Fruit fly (Drosophila melanogaster) whole organism, prepupa: ENCODE data around the gene CG15625.

Experiments
- Blimp-1 ChIP-seq: fragments of 200-800 bp; sonication (Bioruptor generic); optimal IDR thresholded peaks from 3 replicates; lab custom pipeline; 2017; ENCODE audit warnings: missing biosample characterization, missing genetic modification characterization, mild to moderate bottlenecking, moderate library complexity, missing genetic modification reagents
- CG10631 ChIP-seq: fragments of 200-800 bp; sonication (Bioruptor generic); optimal IDR thresholded peaks from 2 replicates; lab custom pipeline; 2016; ENCODE audit warnings: missing biosample characterization, missing genetic modification characterization
- CG10669 ChIP-seq: fragments of 200-800 bp; sonication (Bioruptor generic); optimal IDR thresholded peaks from 3 replicates; lab custom pipeline; 2018; ENCODE audit warnings: missing biosample characterization, mild to moderate bottlenecking, missing genetic modification characterization, moderate library complexity
- CG11762 ChIP-seq: fragments of 200-800 bp; sonication (Bioruptor generic); optimal IDR thresholded peaks from 3 replicates; lab custom pipeline; 2016; ENCODE audit warnings: missing biosample characterization, missing genetic modification characterization; ENCODE audit not compliant: insufficient read depth
- CG11902 ChIP-seq: fragments of 200-800 bp; sonication (Bioruptor generic); optimal IDR thresholded peaks from 3 replicates; lab custom pipeline; 2016; ENCODE audit warnings: missing biosample characterization, missing genetic modification characterization
- CG15336 ChIP-seq: fragments of 200-800 bp; sonication (Bioruptor generic); IDR thresholded peaks from 2 replicates; pipeline ENCODE4 v1.3.6; 2022; ENCODE audit warnings: missing biosample characterization, missing genetic modification characterization
- CG1621 ChIP-seq: fragments of 200-800 bp; sonication (Bioruptor generic); optimal IDR thresholded peaks from 3 replicates; lab custom pipeline; 2018; ENCODE audit warnings: missing biosample characterization, mild to moderate bottlenecking, missing genetic modification characterization
- CG3032 ChIP-seq: fragments of 200-800 bp; optimal IDR thresholded peaks from 2 replicates; lab custom pipeline; 2019; ENCODE audit warnings: missing biosample characterization, mild to moderate bottlenecking, missing genetic modification characterization, moderate library complexity
- CG31627 ChIP-seq: fragments of 200-800 bp; sonication (Bioruptor generic); optimal IDR thresholded peaks from 3 replicates; lab custom pipeline; 2016; ENCODE audit warnings: missing biosample characterization, missing genetic modification characterization
- CG32006 ChIP-seq: fragments of 200-800 bp; sonication (Bioruptor generic); optimal IDR thresholded peaks from 3 replicates; lab custom pipeline; 2017; ENCODE audit warnings: missing biosample characterization, mild to moderate bottlenecking, missing genetic modification characterization
- CG34406 ChIP-seq: fragments of 200-800 bp; sonication (Bioruptor generic); optimal IDR thresholded peaks from 3 replicates; lab custom pipeline; 2016; ENCODE audit warnings: missing biosample characterization, missing genetic modification characterization
- CG3919 ChIP-seq: fragments of 200-800 bp; sonication (Bioruptor generic); optimal IDR thresholded peaks from 3 replicates; lab custom pipeline; 2016; ENCODE audit warnings: missing biosample characterization, missing genetic modification characterization
- CG6163 ChIP-seq: fragments of 200-800 bp; sonication (Bioruptor generic); IDR thresholded peaks from 3 replicates; pipeline ENCODE4 v1.3.6; 2022; ENCODE audit warnings: missing biosample characterization, missing genetic modification characterization
- CG6276 ChIP-seq: fragments of 200-800 bp; sonication (Bioruptor generic); optimal IDR thresholded peaks from 2 replicates; lab custom pipeline; 2017; ENCODE audit warnings: missing biosample characterization, mild to moderate bottlenecking, missing genetic modification characterization
- CG6792 ChIP-seq: fragments of 200-800 bp; sonication (Bioruptor generic); optimal IDR thresholded peaks from 3 replicates; lab custom pipeline; 2016; ENCODE audit warnings: missing biosample characterization, missing genetic modification characterization
- CG6808 ChIP-seq: fragments of 200-800 bp; sonication (Bioruptor generic); optimal IDR thresholded peaks from 3 replicates; lab custom pipeline; 2017; ENCODE audit warnings: missing biosample characterization, missing genetic modification characterization, mild to moderate bottlenecking, moderate library complexity, missing genetic modification reagents
- CG7368 ChIP-seq: fragments of 200-800 bp; sonication (Bioruptor generic); optimal IDR thresholded peaks from 3 replicates; lab custom pipeline; 2016; ENCODE audit warnings: missing biosample characterization, missing genetic modification characterization
- CG8119 ChIP-seq: fragments of 200-800 bp; sonication (Bioruptor generic); IDR thresholded peaks from 3 replicates; pipeline ENCODE4 v1.3.6; 2022; ENCODE audit warnings: missing biosample characterization, missing genetic modification characterization
- CG8319 ChIP-seq: fragments of 200-800 bp; sonication (Bioruptor generic); optimal IDR thresholded peaks from 3 replicates; lab custom pipeline; 2016; ENCODE audit warnings: missing biosample characterization, missing genetic modification characterization
- CG8632 ChIP-seq: fragments of 200-800 bp; sonication (Bioruptor generic); optimal IDR thresholded peaks from 3 replicates; lab custom pipeline; 2016; ENCODE audit warnings: missing biosample characterization, missing genetic modification characterization
- CG9139 ChIP-seq: fragments of 200-800 bp; sonication (Bioruptor generic); optimal IDR thresholded peaks from 3 replicates; lab custom pipeline; 2017; ENCODE audit warnings: missing biosample characterization, mild to moderate bottlenecking, missing genetic modification characterization
- Eip78C ChIP-seq: fragments of 200-800 bp; sonication (Bioruptor generic); peaks from one replicate; lab custom pipeline; 2016; ENCODE audit warnings: missing biosample characterization, missing genetic modification characterization
- Eip93F ChIP-seq: fragments of 200-800 bp; sonication (Bioruptor generic); optimal IDR thresholded peaks from 2 replicates; lab custom pipeline; 2016; ENCODE audit warnings: missing biosample characterization, mild to moderate bottlenecking, missing genetic modification characterization
- Ets96B ChIP-seq: fragments of 200-800 bp; optimal IDR thresholded peaks from 2 replicates; lab custom pipeline; 2019; ENCODE audit warnings: missing biosample characterization, mild to moderate bottlenecking, missing genetic modification characterization, moderate library complexity
- Gug ChIP-seq: fragments of 200-800 bp; sonication (Bioruptor generic); IDR thresholded peaks from 2 replicates; pipeline ENCODE4 v1.3.6; 2022; ENCODE audit warnings: missing biosample characterization, missing genetic modification characterization
- Hr38 ChIP-seq: sonication (Bioruptor generic); optimal IDR thresholded peaks from 2 replicates; lab custom pipeline; 2016; ENCODE audit warnings: missing biosample characterization, missing genetic modification characterization
- Hr39 ChIP-seq: fragments of 200-800 bp; sonication (Bioruptor generic); optimal IDR thresholded peaks from 2 replicates; lab custom pipeline; 2016; ENCODE audit warnings: missing biosample characterization, missing genetic modification characterization
- Hr4 ChIP-seq: fragments of 200-800 bp; sonication (Bioruptor generic); optimal IDR thresholded peaks from 3 replicates; lab custom pipeline; 2016; ENCODE audit warnings: missing biosample characterization, missing genetic modification characterization
- Met ChIP-seq: fragments of 200-800 bp; sonication (Bioruptor generic); optimal IDR thresholded peaks from 3 replicates; lab custom pipeline; 2016; ENCODE audit warnings: missing biosample characterization, missing genetic modification characterization
- OdsH ChIP-seq: fragments of 200-800 bp; sonication (Bioruptor generic); optimal IDR thresholded peaks from 3 replicates; lab custom pipeline; 2016; ENCODE audit warnings: missing biosample characterization, missing genetic modification characterization
- Smox ChIP-seq: fragments of 200-800 bp; sonication (Bioruptor generic); optimal IDR thresholded peaks from 3 replicates; lab custom pipeline; 2016; ENCODE audit warnings: missing biosample characterization, missing genetic modification characterization
- Sox102F ChIP-seq: fragments of 200-800 bp; sonication (Bioruptor generic); optimal IDR thresholded peaks from 2 replicates; lab custom pipeline; 2016; ENCODE audit warnings: missing biosample characterization, mild to moderate bottlenecking, missing genetic modification characterization
- Sox14 ChIP-seq: fragments of 200-800 bp; sonication (Bioruptor generic); optimal IDR thresholded peaks from 3 replicates; lab custom pipeline; 2016; ENCODE audit warnings: missing biosample characterization, missing genetic modification characterization
- Sox15 ChIP-seq: fragments of 200-800 bp; sonication (Bioruptor generic); optimal IDR thresholded peaks from 3 replicates; lab custom pipeline; 2016; ENCODE audit warnings: missing biosample characterization, missing genetic modification characterization
- achi ChIP-seq: fragments of 200-800 bp; sonication (Bioruptor generic); optimal IDR thresholded peaks from 3 replicates; lab custom pipeline; 2016; ENCODE audit warnings: missing biosample characterization, missing genetic modification characterization
- acj6 ChIP-seq: fragments of 200-800 bp; sonication (Bioruptor generic); optimal IDR thresholded peaks from 3 replicates; lab custom pipeline; 2016; ENCODE audit warnings: missing biosample characterization, missing genetic modification characterization
- dac ChIP-seq: fragments of 200-800 bp; sonication (Bioruptor generic); optimal IDR thresholded peaks from 2 replicates; lab custom pipeline; 2017; ENCODE audit warnings: missing biosample characterization, mild to moderate bottlenecking, missing genetic modification characterization
- dsx ChIP-seq: fragments of 200-800 bp; optimal IDR thresholded peaks from 3 replicates; lab custom pipeline; 2019; ENCODE audit warnings: missing biosample characterization, mild to moderate bottlenecking, missing genetic modification characterization, moderate library complexity; ENCODE audit not compliant: poor library complexity, severe bottlenecking
- eg ChIP-seq: fragments of 200-800 bp; sonication (Bioruptor generic); IDR thresholded peaks from 3 replicates; pipeline ENCODE4 v1.3.6; 2022; ENCODE audit warnings: missing biosample characterization, missing genetic modification characterization
- esn ChIP-seq: fragments of 200-800 bp; sonication (Bioruptor generic); optimal IDR thresholded peaks from 2 replicates; lab custom pipeline; 2016; ENCODE audit warnings: missing biosample characterization, mild to moderate bottlenecking, missing genetic modification characterization, moderate library complexity
- fd59A ChIP-seq: fragments of 200-800 bp; sonication (Bioruptor generic); optimal IDR thresholded peaks from 2 replicates; lab custom pipeline; 2017; ENCODE audit warnings: missing biosample characterization, mild to moderate bottlenecking, missing genetic modification characterization, missing genetic modification reagents
- fkh ChIP-seq: fragments of 200-800 bp; sonication (Bioruptor generic); optimal IDR thresholded peaks from 3 replicates; lab custom pipeline; 2017; ENCODE audit warnings: missing biosample characterization, mild to moderate bottlenecking, missing genetic modification characterization, moderate library complexity
- lz ChIP-seq: fragments of 200-800 bp; sonication (Bioruptor generic); optimal IDR thresholded peaks from 3 replicates; lab custom pipeline; 2016; ENCODE audit warnings: missing biosample characterization, missing genetic modification characterization
- net ChIP-seq: fragments of 200-800 bp; sonication (Bioruptor generic); optimal IDR thresholded peaks from 3 replicates; lab custom pipeline; 2016; ENCODE audit warnings: missing biosample characterization, missing genetic modification characterization
- salr ChIP-seq, 2 experiments: fragments of 200-800 bp; sonication (Bioruptor generic); optimal IDR thresholded peaks; 3 replicates each; lab custom pipeline; 2016 to 2018; ENCODE audit warnings: missing biosample characterization in 2 of 2, missing genetic modification characterization in 2 of 2, mild to moderate bottlenecking in 1 of 2
- spab ChIP-seq: fragments of 200-800 bp; sonication (Bioruptor generic); optimal IDR thresholded peaks from 2 replicates; lab custom pipeline; 2017; ENCODE audit warnings: missing biosample characterization, mild to moderate bottlenecking, missing genetic modification characterization, missing genetic modification reagents
- svp ChIP-seq: fragments of 200-800 bp; sonication (Bioruptor generic); peaks from one replicate; lab custom pipeline; 2016; ENCODE audit warnings: missing biosample characterization, missing genetic modification characterization
- topi ChIP-seq: fragments of 200-800 bp; sonication (Bioruptor generic); optimal IDR thresholded peaks from 3 replicates; lab custom pipeline; 2016; ENCODE audit warnings: missing biosample characterization, missing genetic modification characterization

The CG15625 gene

dm6 chr2L:4907986-4908385 is 18.2 kb downstream of the CG15625 start (continued):
- TF ChIP-seq Hr39 (GFP tag; lab: Kevin White, UChicago) (no peak), CG6163 (GFP tag; lab: Robert Waterston, UW) (peak; percentile 75; the same call in 2 of the 3 replicates), CG31627 (GFP tag; lab: Kevin White, UChicago) (no peak), net (GFP tag; lab: Kevin White, UChicago) (peak; percentile 74), Hr38 (no peak), CG11902 (GFP tag; lab: Kevin White, UChicago) (no peak), Smox (GFP tag; lab: Kevin White, UChicago) (peak; percentile 11), Gug (GFP tag; lab: Robert Waterston, UW) (peak; percentile 65; the same call in 1 of the 2 replicates), Sox14 (GFP tag; lab: Kevin White, UChicago) (no peak), Hr4 (GFP tag; lab: Kevin White, UChicago) (peak; percentile 76), acj6 (no peak), Blimp-1 (GFP tag; lab: Kevin White, UChicago) (no peak), CG8119 (peak; percentile 87), Sox102F (GFP tag; lab: Kevin White, UChicago) (no peak), Eip93F (GFP tag; lab: Kevin White, UChicago) (no peak), CG6808 (GFP tag; lab: Kevin White, UChicago) (no peak), topi (GFP tag; lab: Kevin White, UChicago) (no peak), OdsH (GFP tag; lab: Kevin White, UChicago) (peak; percentile 60), dsx (GFP tag; lab: Kevin White, UChicago) (no peak), fd59A (GFP tag; lab: Kevin White, UChicago) (no peak), spab (GFP tag; lab: Kevin White, UChicago) (no peak), Met (no peak), CG11762 (GFP tag; lab: Kevin White, UChicago) (peak; percentile 33), CG10631 (GFP tag; lab: Kevin White, UChicago) (peak; percentile 43), esn (GFP tag; lab: Kevin White, UChicago) (no peak), CG6276 (GFP tag; lab: Kevin White, UChicago) (peak; percentile 86), CG3919 (GFP tag; lab: Kevin White, UChicago) (peak; percentile 49), CG8319 (no peak), achi (GFP tag; lab: Kevin White, UChicago) (peak; percentile 51), salr (GFP tag; optimal IDR thresholded peaks at IDR 0.05; lab: Kevin White, UChicago) (peak in 1 of 2 experiments; percentile 43), eg (GFP tag; lab: Robert Waterston, UW) (peak; percentile 91), CG10669 (GFP tag; lab: Kevin White, UChicago) (peak; percentile 8), CG34406 (peak; percentile 30)
- TF ChIP-seq, all 60 proteins: peak for 32

dm6 chr2L:4915715-4916153 is 25.9 kb downstream of the CG15625 start:
- peak; percentile 78 for TF ChIP-seq Eip78C
- TF ChIP-seq CG3032 (tag; lab: Kevin White, UChicago) = peak; percentile 58
- TF ChIP-seq Ets96B (tag; lab: Kevin White, UChicago) = peak; percentile 56
- peak; percentile 66 for TF ChIP-seq achi (GFP tag; lab: Kevin White, UChicago)
- TF ChIP-seq CG6792 (GFP tag; lab: Kevin White, UChicago) = peak; percentile 52
- TF ChIP-seq fd59A (GFP tag; lab: Kevin White, UChicago) = peak; percentile 19
- peak; percentile 11 for TF ChIP-seq CG9139 (GFP tag; lab: Kevin White, UChicago)
- peak; percentile 50 for TF ChIP-seq CG3919 (GFP tag; lab: Kevin White, UChicago)
- TF ChIP-seq CG8319 = no peak
- no peak for TF ChIP-seq CG1621
- peak; percentile 54 for TF ChIP-seq CG8632 (GFP tag; lab: Kevin White, UChicago)
- TF ChIP-seq CG32006 (GFP tag; lab: Kevin White, UChicago) = peak; percentile 67
- TF ChIP-seq dac (GFP tag; lab: Kevin White, UChicago) = no peak
- TF ChIP-seq Hr4 (GFP tag; lab: Kevin White, UChicago) = peak; percentile 4
- peak; percentile 23 for TF ChIP-seq Met
- TF ChIP-seq CG15336 = 0 out of 2 replicates have a peak, but pooled peaks have one; percentile 33
- TF ChIP-seq CG31627 (GFP tag; lab: Kevin White, UChicago) = no peak
- TF ChIP-seq esn (GFP tag; lab: Kevin White, UChicago) = peak; percentile 48
- TF ChIP-seq lz (GFP tag; lab: Kevin White, UChicago) = no peak
- peak; percentile 9 for TF ChIP-seq CG11762 (GFP tag; lab: Kevin White, UChicago)
- TF ChIP-seq CG6163 (GFP tag; lab: Robert Waterston, UW) = peak; percentile 57; the same call in 1 of the 3 replicates
- TF ChIP-seq svp (GFP tag; lab: Kevin White, UChicago) = peak; percentile 65
- peak; percentile 34 for TF ChIP-seq CG7368 (GFP tag; lab: Kevin White, UChicago)
- TF ChIP-seq Sox14 (GFP tag; lab: Kevin White, UChicago) = no peak
- TF ChIP-seq fkh (GFP tag; lab: Kevin White, UChicago) = peak; percentile 66
- peak; percentile 62 for TF ChIP-seq OdsH (GFP tag; lab: Kevin White, UChicago)
- no peak for TF ChIP-seq eg (GFP tag; lab: Robert Waterston, UW)
- TF ChIP-seq CG34406 = peak; percentile 73
- peak; percentile 30 for TF ChIP-seq CG10669 (GFP tag; lab: Kevin White, UChicago)
- TF ChIP-seq Sox15 (GFP tag; lab: Kevin White, UChicago) = peak; percentile 33
